Worm (Caenorhabditis elegans) whole organism, L4/young adult: ENCODE data around the gene C40A11.7.

ENCODE experiments used
- W03F9.2 ChIP-seq: fragments of 150-350 bp; optimal IDR thresholded peaks from 2 replicates; lab custom pipeline; 2014; ENCODE audit warnings: missing biosample characterization, missing genetic modification characterization
- dao-5 ChIP-seq: sonication (generic microtip); optimal IDR thresholded peaks from 2 replicates; lab custom pipeline; 2016; ENCODE audit warnings: missing genotype, missing genetic modification characterization, moderate library complexity, missing compliant biosample characterization
- him-1 ChIP-seq: sonication (generic microtip); optimal IDR thresholded peaks from 2 replicates; lab custom pipeline; 2016; ENCODE audit warnings: missing genotype, missing genetic modification reagents, missing genetic modification characterization, missing compliant biosample characterization

DNA sequence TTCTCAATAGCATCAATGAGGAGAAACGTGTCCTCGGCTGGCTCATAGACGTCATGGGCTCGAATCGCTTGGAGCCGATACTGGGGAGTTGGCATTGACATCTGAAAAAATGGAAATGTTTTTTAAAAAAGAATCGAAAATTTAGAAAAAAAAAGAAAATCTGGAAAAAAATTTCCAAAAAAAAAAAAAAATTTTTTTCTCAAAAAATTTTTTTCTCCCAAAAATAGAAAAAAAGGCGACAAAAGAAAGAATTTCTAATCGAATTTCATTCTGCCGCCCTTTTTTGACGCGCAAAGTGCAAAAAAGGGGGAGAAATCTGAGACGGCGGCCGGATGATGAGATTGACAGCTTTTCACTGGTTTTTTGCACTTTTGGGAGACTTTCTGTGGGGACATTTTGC lies 39.0 kb upstream of the C40A11.7 start, which contains the start of gene mtq-2:
- TF ChIP-seq him-1 (tag; lab: Kevin White, UChicago) (no peak), dao-5 (tag; lab: Kevin White, UChicago) (no peak), W03F9.2 (no peak)
